Fruit fly (Drosophila melanogaster) whole organism, embryonic: ENCODE results near the gene Rpn2.

Experiments used
- CG18262 ChIP-seq: fragments of 200-800 bp; optimal IDR thresholded peaks from 3 replicates; lab custom pipeline; 2019; ENCODE audit warnings: missing biosample characterization, mild to moderate bottlenecking, missing genetic modification characterization, moderate library complexity
- ato ChIP-seq: fragments of 200-800 bp; sonication (Bioruptor generic); IDR thresholded peaks from 2 replicates; pipeline ENCODE4 v1.3.6; 2022; ENCODE audit warnings: missing biosample characterization, missing genetic modification characterization; ENCODE audit not compliant: partially characterized antibody
- sqz ChIP-seq: fragments of 200-800 bp; sonication (Bioruptor generic); optimal IDR thresholded peaks from 3 replicates; lab custom pipeline; 2018; ENCODE audit warnings: missing biosample characterization, mild to moderate bottlenecking, missing genetic modification characterization

dm6 chr3R:29206198-29207011 is 53.1 kb downstream of the Rpn2 start:
- TF ChIP-seq ato (GFP tag; lab: Robert Waterston, UW) (no peak), CG18262 (tag; lab: Kevin White, UChicago) (no peak), sqz (GFP tag; lab: Kevin White, UChicago) (no peak)
